Fruit fly (Drosophila melanogaster) whole organism, adult: ENCODE results near the gene CG31036.
"Not testable (repeated sequence)": the region's sequence is repeated elsewhere in the genome, so short reads cannot be mapped to it uniquely, and the experiment has no call there.

ENCODE experiments used
- Clk ChIP-seq: fragments of 200-800 bp; sonication (Bioruptor generic); optimal IDR thresholded peaks from 2 replicates; lab custom pipeline; 2017; ENCODE audit warnings: missing biosample characterization, missing genetic modification characterization
- Crg-1 ChIP-seq: fragments of 200-800 bp; sonication (Bioruptor generic); optimal IDR thresholded peaks from 2 replicates; lab custom pipeline; 2016; ENCODE audit warnings: missing biosample characterization, missing genetic modification characterization
- kay ChIP-seq: fragments of 200-800 bp; sonication (Bioruptor generic); peaks from one replicate; lab custom pipeline; 2016; ENCODE audit warnings: missing biosample characterization, missing genetic modification characterization, borderline replicate concordance
- pad ChIP-seq: fragments of 200-800 bp; sonication (Bioruptor generic); optimal IDR thresholded peaks from 3 replicates; lab custom pipeline; 2017; ENCODE audit warnings: missing biosample characterization, missing genetic modification characterization, mild to moderate bottlenecking, moderate library complexity, missing genetic modification reagents

dm6 chr3R:29924515-29924914 is 16.6 kb downstream of the CG31036 start, which contains the start of gene Jon99Cii:
- TF ChIP-seq kay; Clk (GFP tag; lab: Kevin White, UChicago); Crg-1 (GFP tag; lab: Kevin White, UChicago); pad (GFP tag; lab: Kevin White, UChicago): not testable (repeated sequence)
